Fruit fly (Drosophila melanogaster) whole organism, embryonic: Measurements from ENCODE around the gene CG8526.

ENCODE experiments used
- Atf-2 ChIP-seq: fragments of 200-800 bp; sonication (Bioruptor generic); optimal IDR thresholded peaks from 2 replicates; lab custom pipeline; 2016; ENCODE audit warnings: missing biosample characterization, missing genetic modification characterization
- Atf3 ChIP-seq: fragments of 200-800 bp; sonication (Bioruptor generic); optimal IDR thresholded peaks from 3 replicates; lab custom pipeline; 2016; ENCODE audit warnings: missing biosample characterization, missing genetic modification characterization
- Awh ChIP-seq: fragments of 200-800 bp; sonication (Bioruptor generic); IDR thresholded peaks from 2 replicates; pipeline ENCODE4, ENCODE4 v1.3.6; 2022; ENCODE audit warnings: missing biosample characterization, missing genetic modification characterization
- Bgb ChIP-seq: fragments of 200-800 bp; sonication (Bioruptor generic); IDR thresholded peaks from 2 replicates; pipeline ENCODE4 v1.3.6; 2022; ENCODE audit warnings: missing biosample characterization, missing genetic modification characterization; ENCODE audit not compliant: partially characterized antibody
- CG10209 ChIP-seq: fragments of 200-800 bp; sonication (Bioruptor generic); optimal IDR thresholded peaks from 3 replicates; lab custom pipeline; 2017; ENCODE audit warnings: missing biosample characterization, mild to moderate bottlenecking, missing genetic modification characterization, missing genetic modification reagents
- CG11247 ChIP-seq: fragments of 200-800 bp; sonication (Bioruptor generic); IDR thresholded peaks from 2 replicates; pipeline ENCODE4 v1.3.6; 2022; ENCODE audit warnings: missing biosample characterization, missing genetic modification characterization
- CG12104 ChIP-seq: fragments of 200-800 bp; sonication (Bioruptor generic); optimal IDR thresholded peaks from 3 replicates; lab custom pipeline; 2016; ENCODE audit warnings: missing biosample characterization, missing genetic modification characterization
- CG12219 ChIP-seq: fragments of 200-800 bp; sonication (Bioruptor generic); optimal IDR thresholded peaks from 3 replicates; lab custom pipeline; 2018; ENCODE audit warnings: missing biosample characterization, mild to moderate bottlenecking, missing genetic modification characterization
- CG13287 ChIP-seq: fragments of 200-800 bp; sonication (Bioruptor generic); IDR thresholded peaks from 2 replicates; pipeline ENCODE4 v1.3.6; 2022; ENCODE audit warnings: missing biosample characterization, missing genetic modification characterization; ENCODE audit not compliant: partially characterized antibody
- CG13296 ChIP-seq: fragments of 200-800 bp; sonication (Bioruptor generic); optimal IDR thresholded peaks from 3 replicates; lab custom pipeline; 2018; ENCODE audit warnings: missing biosample characterization, mild to moderate bottlenecking, missing genetic modification characterization
- CG15479 ChIP-seq: fragments of 200-800 bp; sonication (Bioruptor generic); optimal IDR thresholded peaks from 3 replicates; lab custom pipeline; 2019; ENCODE audit warnings: missing biosample characterization, mild to moderate bottlenecking, missing genetic modification characterization, moderate library complexity
- CG15514 ChIP-seq: fragments of 200-800 bp; sonication (Bioruptor generic); optimal IDR thresholded peaks from 3 replicates; lab custom pipeline; 2017; ENCODE audit warnings: missing biosample characterization, missing genetic modification characterization, mild to moderate bottlenecking, moderate library complexity, missing genetic modification reagents
- CG18764 ChIP-seq: fragments of 200-800 bp; sonication (Bioruptor generic); optimal IDR thresholded peaks from 3 replicates; lab custom pipeline; 2016; ENCODE audit warnings: missing biosample characterization, missing genetic modification characterization
- CG32767 ChIP-seq: fragments of 200-800 bp; sonication (Bioruptor generic); IDR thresholded peaks from 2 replicates; pipeline ENCODE4 v1.3.6; 2022; ENCODE audit warnings: missing biosample characterization, missing genetic modification characterization
- CG3281 ChIP-seq: fragments of 200-800 bp; sonication (Bioruptor generic); optimal IDR thresholded peaks from 3 replicates; lab custom pipeline; 2017; ENCODE audit warnings: missing biosample characterization, mild to moderate bottlenecking, missing genetic modification characterization
- CG34224 ChIP-seq: fragments of 200-800 bp; sonication (Bioruptor generic); IDR thresholded peaks from 3 replicates; pipeline ENCODE4 v1.3.6; 2022; ENCODE audit warnings: missing biosample characterization, missing genetic modification characterization; ENCODE audit not compliant: partially characterized antibody
- CG6175 ChIP-seq: fragments of 200-800 bp; sonication (Bioruptor generic); IDR thresholded peaks from 3 replicates; pipeline ENCODE4 v1.3.6; 2022; ENCODE audit warnings: missing biosample characterization, missing genetic modification characterization
- CG7372 ChIP-seq: fragments of 200-800 bp; sonication (Bioruptor generic); IDR thresholded peaks from 2 replicates; pipeline ENCODE4 v1.3.6; 2022; ENCODE audit warnings: missing biosample characterization, missing genetic modification characterization
- CG8924 ChIP-seq: fragments of 200-800 bp; optimal IDR thresholded peaks from 3 replicates; lab custom pipeline; 2019; ENCODE audit warnings: missing biosample characterization, mild to moderate bottlenecking, missing genetic modification characterization, moderate library complexity
- CoRest ChIP-seq: fragments of 200-800 bp; sonication (Bioruptor generic); optimal IDR thresholded peaks from 3 replicates; lab custom pipeline; 2018; ENCODE audit warnings: missing biosample characterization, mild to moderate bottlenecking, missing genetic modification characterization, moderate library complexity
- CrebB ChIP-seq: fragments of 200-800 bp; sonication (Bioruptor generic); optimal IDR thresholded peaks from 3 replicates; lab custom pipeline; 2018; ENCODE audit warnings: missing biosample characterization, mild to moderate bottlenecking, missing genetic modification characterization
- E2f2 ChIP-seq: fragments of 200-800 bp; sonication (Bioruptor generic); IDR thresholded peaks from 2 replicates; pipeline ENCODE4 v1.3.6; 2022; ENCODE audit warnings: missing biosample characterization, missing genetic modification characterization
- GATAe ChIP-seq: fragments of 200-800 bp; sonication (Bioruptor generic); conservative IDR thresholded peaks from 2 replicates; pipeline ENCODE4 v1.3.6; 2022; ENCODE audit warnings: missing biosample characterization, missing genetic modification characterization
- Hmx ChIP-seq: fragments of 200-800 bp; sonication (Bioruptor generic); optimal IDR thresholded peaks from 2 replicates; lab custom pipeline; 2016; ENCODE audit warnings: missing biosample characterization, missing genetic modification characterization
- Lhr ChIP-seq: fragments of 200-800 bp; sonication (Bioruptor generic); optimal IDR thresholded peaks from 3 replicates; lab custom pipeline; 2017; ENCODE audit warnings: mild to moderate bottlenecking, missing biosample characterization, missing genetic modification reagents, missing genetic modification characterization
- Neu2 ChIP-seq: fragments of 200-800 bp; sonication (Bioruptor generic); optimal IDR thresholded peaks from 3 replicates; lab custom pipeline; 2016; ENCODE audit warnings: missing biosample characterization, missing genetic modification characterization, borderline replicate concordance
- Nf-YB ChIP-seq: fragments of 200-800 bp; sonication (Bioruptor generic); optimal IDR thresholded peaks from 3 replicates; lab custom pipeline; 2019; ENCODE audit warnings: missing biosample characterization, mild to moderate bottlenecking, missing genetic modification characterization, moderate library complexity
- PHDP ChIP-seq: fragments of 200-800 bp; sonication (Bioruptor generic); optimal IDR thresholded peaks from 3 replicates; lab custom pipeline; 2018; ENCODE audit warnings: missing biosample characterization, mild to moderate bottlenecking, missing genetic modification characterization, moderate library complexity
- Sox102F ChIP-seq: fragments of 200-800 bp; sonication (Bioruptor generic); optimal IDR thresholded peaks from 2 replicates; lab custom pipeline; 2018; ENCODE audit warnings: missing biosample characterization, mild to moderate bottlenecking, missing genetic modification characterization, moderate library complexity
- ab ChIP-seq: fragments of 200-800 bp; sonication (Bioruptor generic); optimal IDR thresholded peaks from 2 replicates; lab custom pipeline; 2016; ENCODE audit warnings: missing biosample characterization, missing genetic modification characterization
- bsh ChIP-seq, 2 experiments: fragments of 200-800 bp; sonication (Bioruptor generic); optimal IDR thresholded peaks; 2 replicates each; lab custom pipeline; 2017 to 2018; ENCODE audit warnings: mild to moderate bottlenecking in 2 of 2, missing biosample characterization in 2 of 2, missing genetic modification characterization in 2 of 2, moderate library complexity in 1 of 2
- btn ChIP-seq: fragments of 200-800 bp; sonication (Bioruptor generic); optimal IDR thresholded peaks from 2 replicates; lab custom pipeline; 2016; ENCODE audit warnings: missing biosample characterization, missing genetic modification characterization
- caup ChIP-seq: fragments of 200-800 bp; sonication (Bioruptor generic); optimal IDR thresholded peaks from 3 replicates; lab custom pipeline; 2017; ENCODE audit warnings: missing biosample characterization, mild to moderate bottlenecking, missing genetic modification characterization, moderate library complexity; ENCODE audit not compliant: severe bottlenecking
- dimm ChIP-seq: fragments of 200-800 bp; sonication (Bioruptor generic); IDR thresholded peaks from 2 replicates; pipeline ENCODE4 v1.3.6; 2022; ENCODE audit warnings: missing biosample characterization, missing genetic modification characterization
- ems ChIP-seq: fragments of 200-800 bp; sonication (Bioruptor generic); optimal IDR thresholded peaks from 3 replicates; lab custom pipeline; 2016; ENCODE audit warnings: missing biosample characterization, missing genetic modification characterization
- eve ChIP-seq, 2 experiments: fragments of >200 bp; optimal IDR thresholded peaks; 2 replicates each; lab custom pipeline; 2017; ENCODE audit warnings: missing biosample characterization in 2 of 2, missing genetic modification characterization in 2 of 2
- fd64A ChIP-seq: fragments of 200-800 bp; sonication (Bioruptor generic); optimal IDR thresholded peaks from 3 replicates; lab custom pipeline; 2018; ENCODE audit warnings: missing biosample characterization, mild to moderate bottlenecking, missing genetic modification characterization
- grn ChIP-seq: fragments of 200-800 bp; sonication (Bioruptor generic); optimal IDR thresholded peaks from 3 replicates; lab custom pipeline; 2017; ENCODE audit warnings: missing biosample characterization, missing genetic modification characterization
- mam ChIP-seq: fragments of 200-800 bp; sonication (Bioruptor generic); optimal IDR thresholded peaks from 3 replicates; lab custom pipeline; 2016; ENCODE audit warnings: missing biosample characterization, missing genetic modification characterization
- nom ChIP-seq: fragments of 200-800 bp; sonication (Bioruptor generic); optimal IDR thresholded peaks from 2 replicates; lab custom pipeline; 2017; ENCODE audit warnings: missing biosample characterization, missing genetic modification characterization, mild to moderate bottlenecking, moderate library complexity, missing genetic modification reagents
- odd ChIP-seq: fragments of 200-800 bp; sonication (Bioruptor generic); optimal IDR thresholded peaks from 2 replicates; lab custom pipeline; 2017; ENCODE audit warnings: missing biosample characterization, mild to moderate bottlenecking, missing genetic modification characterization
- prd ChIP-seq, 3 experiments: fragments of >200 bp in 2 of 3; fragments of 200-800 bp in 1 of 3; sonication (Bioruptor generic) in 1 of 3; optimal IDR thresholded peaks in 2 of 3; IDR thresholded peaks in 1 of 3; 2 replicates in 2 of 3; 3 replicates in 1 of 3; pipeline versions ENCODE4 v1.3.6 to Lab custom; 2017 to 2022; ENCODE audit warnings: missing biosample characterization in 1 of 3, missing genetic modification characterization in 1 of 3
- seq ChIP-seq: fragments of 200-800 bp; sonication (Bioruptor generic); IDR thresholded peaks from 2 replicates; pipeline ENCODE4 v1.3.6; 2022; ENCODE audit warnings: missing biosample characterization, missing genetic modification characterization
- sim ChIP-seq: fragments of 200-800 bp; sonication (Bioruptor generic); IDR thresholded peaks from 2 replicates; pipeline ENCODE4 v1.3.6; 2022; ENCODE audit warnings: missing biosample characterization, missing genetic modification characterization
- slbo ChIP-seq: fragments of 200-800 bp; sonication (Bioruptor generic); IDR thresholded peaks from 2 replicates; pipeline ENCODE4 v1.3.6; 2022; ENCODE audit warnings: missing biosample characterization, missing genetic modification characterization
- sug ChIP-seq: fragments of 200-800 bp; optimal IDR thresholded peaks from 2 replicates; lab custom pipeline; 2019; ENCODE audit warnings: missing biosample characterization, mild to moderate bottlenecking, missing genetic modification characterization, moderate library complexity
- tup ChIP-seq: fragments of 200-800 bp; sonication (Bioruptor generic); optimal IDR thresholded peaks from 2 replicates; lab custom pipeline; 2016; ENCODE audit warnings: missing biosample characterization, mild to moderate bottlenecking, missing genetic modification characterization, moderate library complexity
- tx ChIP-seq: fragments of 200-800 bp; sonication (Bioruptor generic); optimal IDR thresholded peaks from 2 replicates; lab custom pipeline; 2016; ENCODE audit warnings: missing biosample characterization, missing genetic modification characterization
- z ChIP-seq: fragments of 200-800 bp; sonication (Bioruptor generic); IDR thresholded peaks from 3 replicates; pipeline ENCODE4 v1.3.6; 2022; ENCODE audit warnings: missing biosample characterization, missing genetic modification characterization

The CG8526 gene

dm6 chr3R:9784341-9785062 is 16.6 kb upstream of the CG8526 start, which contains the start of the genes MtnA and CG8500 (continued):
- TF ChIP-seq bsh (GFP tag; optimal IDR thresholded peaks at IDR 0.05; lab: Kevin White, UChicago) (no peak), Hmx (GFP tag; lab: Kevin White, UChicago) (no peak), CG34224 (GFP tag; lab: Robert Waterston, UW) (no peak), CG10209 (no peak), Atf-2 (GFP tag; lab: Kevin White, UChicago) (no peak), sim (GFP tag; lab: Robert Waterston, UW) (no peak), ems (GFP tag; lab: Kevin White, UChicago) (no peak), eve (GFP tag; optimal IDR thresholded peaks at IDR 0.05; lab: Kevin White, UChicago) (no peak), CG6175 (GFP tag; lab: Robert Waterston, UW) (peak; percentile 78; the same call in 2 of the 3 replicates), Sox102F (GFP tag; lab: Kevin White, UChicago) (no peak), Awh (GFP tag; lab: Robert Waterston, UW) (no peak), CG8924 (tag; lab: Kevin White, UChicago) (no peak), prd (optimal IDR thresholded peaks at IDR 0.05; lab: Kevin White, UChicago) (no peak), prd (GFP tag; IDR thresholded peaks at IDR 0.05; lab: Robert Waterston, UW) (no peak), dimm (GFP tag; lab: Robert Waterston, UW) (no peak), sug (tag; lab: Kevin White, UChicago) (peak; percentile 40), CG11247 (GFP tag; lab: Robert Waterston, UW) (no peak), tx (GFP tag; lab: Kevin White, UChicago) (no peak), CG15514 (peak; percentile 96), CG3281 (GFP tag; lab: Kevin White, UChicago) (peak; percentile 8), CG12219 (GFP tag; lab: Kevin White, UChicago) (no peak), odd (GFP tag; lab: Kevin White, UChicago) (no peak), seq (GFP tag; lab: Robert Waterston, UW) (peak; percentile 31; the same call in 1 of the 2 replicates), CG7372 (GFP tag; lab: Robert Waterston, UW) (no peak), Lhr (GFP tag; lab: Kevin White, UChicago) (peak; percentile 13), CG12104 (GFP tag; lab: Kevin White, UChicago) (no peak), CG13287 (peak; percentile 51), caup (GFP tag; lab: Kevin White, UChicago) (peak; percentile 13), btn (no peak), GATAe (GFP tag; lab: Robert Waterston, UW) (no peak), CrebB (tag; lab: Kevin White, UChicago) (no peak), slbo (GFP tag; lab: Robert Waterston, UW) (no peak), ab (GFP tag; lab: Kevin White, UChicago) (no peak), Nf-YB (no peak), CG32767 (GFP tag; lab: Robert Waterston, UW) (no peak), Bgb (GFP tag; lab: Robert Waterston, UW) (peak; percentile 54; the same call in 1 of the 2 replicates), fd64A (no peak), grn (GFP tag; lab: Kevin White, UChicago) (no peak), nom (GFP tag; lab: Kevin White, UChicago) (no peak), mam (GFP tag; lab: Kevin White, UChicago) (no peak), Neu2 (GFP tag; lab: Kevin White, UChicago) (no peak), Atf3 (GFP tag; lab: Kevin White, UChicago) (no peak), PHDP (tag; lab: Kevin White, UChicago) (no peak), CG13296 (GFP tag; lab: Kevin White, UChicago) (no peak), CG15479 (GFP tag; lab: Kevin White, UChicago) (no peak), tup (no peak), z (GFP tag; lab: Robert Waterston, UW) (no peak), CG18764 (GFP tag; lab: Kevin White, UChicago) (no peak), E2f2 (peak; percentile 68), CoRest (no peak)
